Worm (Caenorhabditis elegans) whole organism, midembryonic: Measurements from ENCODE around the gene B0222.5.

Experiments
- T22C8.4 ChIP-seq: fragments of 200-800 bp; sonication (Bioruptor generic); IDR thresholded peaks from 2 replicates; pipeline ENCODE4 v1.3.6; 2022; ENCODE audit warnings: missing genetic modification characterization, missing compliant biosample characterization
- cog-1 ChIP-seq: sonication (generic microtip); optimal IDR thresholded peaks from 2 replicates; lab custom pipeline; 2016; ENCODE audit warnings: missing genetic modification characterization, missing compliant biosample characterization
- flt-1 ChIP-seq: fragments of 200-800 bp; sonication (Bioruptor generic); IDR thresholded peaks from 2 replicates; pipeline ENCODE4 v1.3.6; 2022; ENCODE audit warnings: missing genetic modification characterization, missing compliant biosample characterization
- klf-2 ChIP-seq: fragments of 200-800 bp; sonication (Bioruptor generic); conservative IDR thresholded peaks from 2 replicates; pipeline ENCODE4 v1.3.6; 2022; ENCODE audit warnings: missing genetic modification reagents, missing genetic modification characterization, missing compliant biosample characterization
- med-1 ChIP-seq: sonication (generic microtip); optimal IDR thresholded peaks from 2 replicates; lab custom pipeline; 2017; ENCODE audit warnings: missing genetic modification characterization, mild to moderate bottlenecking, missing compliant biosample characterization, antibody characterized with exemption, missing genetic modification reagents; ENCODE audit not compliant: insufficient read depth
- ref-1 ChIP-seq: fragments of 200-800 bp; sonication (Bioruptor generic); conservative IDR thresholded peaks from 2 replicates; pipeline ENCODE4 v1.3.6; 2022; ENCODE audit warnings: missing genetic modification reagents, missing genetic modification characterization, missing compliant biosample characterization
- tab-1 ChIP-seq: fragments of 200-800 bp; sonication (Bioruptor generic); IDR thresholded peaks from 2 replicates; pipeline ENCODE4 v1.3.6; 2022; ENCODE audit warnings: missing genetic modification characterization, missing compliant biosample characterization
- ztf-23 ChIP-seq: fragments of 200-800 bp; sonication (Bioruptor generic); IDR thresholded peaks from 2 replicates; pipeline ENCODE4 v1.3.6; 2022; ENCODE audit warnings: missing genetic modification reagents, missing genetic modification characterization, missing compliant biosample characterization
- ztf-29 ChIP-seq: fragments of 200-800 bp; sonication (Bioruptor generic); IDR thresholded peaks from 2 replicates; pipeline ENCODE4 v1.3.6; 2022; ENCODE audit warnings: missing genetic modification reagents, missing genetic modification characterization, missing compliant biosample characterization

B0222.5 gene

DNA sequence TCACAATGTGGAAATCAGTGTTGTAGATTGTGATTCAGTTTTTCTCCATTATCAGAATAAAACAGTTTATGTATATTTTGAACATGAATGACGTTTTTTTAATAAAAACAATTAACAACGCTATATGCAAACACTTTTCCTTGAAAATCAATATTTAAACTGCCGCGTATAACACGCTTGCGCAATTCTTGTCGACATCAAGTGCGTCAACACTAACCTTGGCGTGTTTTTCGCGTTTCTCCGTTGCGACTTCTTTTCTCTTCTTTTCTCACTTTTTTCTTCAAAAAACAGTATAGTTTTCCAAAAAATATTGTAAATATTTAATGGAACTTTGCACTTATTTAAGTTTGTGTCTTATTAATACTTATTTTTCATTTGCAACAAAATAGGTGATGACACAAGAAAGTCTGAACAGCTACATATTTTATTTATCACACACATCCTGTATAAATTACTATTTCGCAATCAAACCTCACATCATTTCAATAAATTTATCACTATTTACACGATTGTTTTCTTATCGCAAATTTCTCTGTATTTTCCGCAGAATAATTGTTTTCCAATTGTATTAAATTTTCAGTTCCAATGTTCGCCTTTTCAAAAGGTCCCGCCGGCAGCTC, 20.7 kb upstream of the B0222.5 start, which contains the start of gene spas-1:
spas-1 (plus strand) TSS at position 572 of the 620 bp plus-strand sequence.
- TF ChIP-seq klf-2 (GFP tag; lab: Robert Waterston, UW), result no peak
- TF ChIP-seq flt-1, result no peak; the same call in 1 of the 2 replicates
- TF ChIP-seq ztf-23 (GFP tag; lab: Robert Waterston, UW), result peak; percentile 72; the same call in 1 of the 2 replicates
- TF ChIP-seq ref-1 (GFP tag; lab: Robert Waterston, UW), result no peak
- TF ChIP-seq tab-1, result peak; percentile 78
- peak; percentile 68 for TF ChIP-seq cog-1 (tag; lab: Kevin White, UChicago)
- peak; percentile 78 for TF ChIP-seq T22C8.4 (GFP tag; lab: Robert Waterston, UW)
- no peak for TF ChIP-seq ztf-29 (GFP tag; lab: Robert Waterston, UW)
- peak; percentile 6 for TF ChIP-seq med-1

DNA sequence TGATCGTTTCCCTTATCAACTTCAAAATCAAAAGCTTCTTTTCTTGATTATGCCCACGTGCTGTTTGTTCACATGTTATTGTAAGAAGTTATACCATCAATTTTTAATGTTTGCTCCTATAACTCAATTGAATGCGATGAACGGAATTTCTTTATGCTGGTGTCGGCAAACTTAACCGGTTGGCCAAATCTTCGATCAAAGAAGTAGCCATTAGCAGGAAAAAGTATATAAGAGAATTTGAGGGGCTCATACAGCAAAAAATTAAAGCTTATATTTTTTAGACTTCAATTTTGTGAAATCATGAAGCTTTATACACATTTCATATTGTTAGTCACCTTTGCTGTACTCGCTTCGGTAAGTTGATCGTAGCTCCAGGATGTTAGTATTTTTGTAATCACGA, 19.1 kb upstream of the B0222.5 start, which contains the start of gene pqn-16:
pqn-16 (plus strand) TSS at position 301 of the 400 bp plus-strand sequence.
- TF ChIP-seq flt-1, result no peak
- no peak for TF ChIP-seq T22C8.4 (GFP tag; lab: Robert Waterston, UW)
- no peak for TF ChIP-seq ztf-23 (GFP tag; lab: Robert Waterston, UW)
- no peak for TF ChIP-seq med-1
- no peak for TF ChIP-seq tab-1
- TF ChIP-seq ref-1 (GFP tag; lab: Robert Waterston, UW), result no peak
- TF ChIP-seq klf-2 (GFP tag; lab: Robert Waterston, UW), result no peak
- TF ChIP-seq ztf-29 (GFP tag; lab: Robert Waterston, UW), result no peak
- TF ChIP-seq cog-1 (tag; lab: Kevin White, UChicago), result no peak

DNA sequence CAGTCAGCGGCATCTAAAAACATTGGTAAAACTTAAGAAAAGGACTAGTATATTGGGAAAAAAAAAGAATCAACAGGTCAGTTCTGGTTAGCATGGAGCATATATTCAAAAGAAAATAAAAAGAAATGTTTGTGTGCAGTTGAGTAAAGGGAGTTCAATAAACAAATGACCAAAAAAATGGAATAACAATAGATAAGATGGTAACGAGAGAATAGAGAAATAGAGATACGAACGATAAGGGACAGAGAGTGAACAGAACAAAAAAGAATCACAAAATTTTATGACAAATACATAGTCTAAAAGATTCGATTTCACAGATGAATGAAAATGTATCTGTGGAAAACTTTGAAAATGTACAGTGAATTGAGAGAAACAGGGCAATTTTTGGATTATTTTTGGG, 18.3 kb upstream of the B0222.5 start, which contains the start of gene gad-3:
gad-3 (minus strand) TSS at position 17 of the 400 bp plus-strand sequence.
- TF ChIP-seq tab-1 (no peak), cog-1 (tag; lab: Kevin White, UChicago) (no peak), T22C8.4 (GFP tag; lab: Robert Waterston, UW) (no peak), ztf-23 (GFP tag; lab: Robert Waterston, UW) (no peak), med-1 (no peak), ref-1 (GFP tag; lab: Robert Waterston, UW) (no peak), ztf-29 (GFP tag; lab: Robert Waterston, UW) (no peak), klf-2 (GFP tag; lab: Robert Waterston, UW) (no peak), flt-1 (no peak)

DNA sequence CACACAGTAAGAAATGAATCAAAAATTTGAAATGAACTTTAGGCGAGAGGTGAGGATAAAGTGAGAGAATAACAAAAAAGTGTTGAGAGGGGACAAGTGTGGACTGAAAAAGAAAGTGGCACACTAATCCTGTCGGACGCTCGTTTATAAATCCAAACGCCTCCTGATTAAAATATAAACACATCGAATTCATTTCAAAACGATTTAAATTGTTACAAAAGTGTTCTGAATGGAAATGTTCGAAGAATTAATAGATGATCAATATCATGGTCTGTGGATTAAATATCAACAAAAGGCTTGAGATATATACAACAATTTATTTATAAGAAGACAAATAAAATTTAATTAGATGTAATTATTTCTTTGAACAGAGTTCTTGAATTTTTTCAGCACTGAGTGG, 13.4 kb upstream of the B0222.5 start, which contains the start of gene B0222.11:
B0222.11 (minus strand) TSS at position 101 of the 400 bp plus-strand sequence.
- no peak for TF ChIP-seq ztf-29 (GFP tag; lab: Robert Waterston, UW)
- no peak for TF ChIP-seq T22C8.4 (GFP tag; lab: Robert Waterston, UW)
- TF ChIP-seq cog-1 (tag; lab: Kevin White, UChicago), result no peak
- no peak for TF ChIP-seq klf-2 (GFP tag; lab: Robert Waterston, UW)
- no peak for TF ChIP-seq ref-1 (GFP tag; lab: Robert Waterston, UW)
- TF ChIP-seq ztf-23 (GFP tag; lab: Robert Waterston, UW), result no peak
- no peak for TF ChIP-seq med-1
- no peak for TF ChIP-seq tab-1
- TF ChIP-seq flt-1, result no peak

DNA sequence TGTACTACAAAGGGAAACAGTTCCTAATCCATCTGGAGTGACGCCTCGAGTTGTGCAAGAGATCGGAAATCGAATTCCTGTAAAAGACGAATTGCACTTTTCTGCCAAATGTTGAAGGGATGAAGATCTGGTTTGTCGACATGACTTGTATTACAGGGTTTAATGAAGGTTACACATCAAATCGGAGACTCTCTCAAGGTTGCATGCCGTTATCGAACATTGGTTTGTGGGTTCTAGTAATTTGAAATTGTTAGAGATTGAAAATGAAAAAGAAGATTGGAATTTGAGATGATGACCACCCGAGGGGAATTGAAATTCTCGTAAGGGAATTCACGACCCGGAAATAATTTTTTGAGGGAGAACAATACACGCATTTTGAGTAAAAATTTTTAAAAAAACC, 11.6 kb upstream of the B0222.5 start:
- TF ChIP-seq T22C8.4 (GFP tag; lab: Robert Waterston, UW) (no peak), ztf-29 (GFP tag; lab: Robert Waterston, UW) (no peak), ref-1 (GFP tag; lab: Robert Waterston, UW) (no peak), med-1 (no peak), klf-2 (GFP tag; lab: Robert Waterston, UW) (no peak), cog-1 (tag; lab: Kevin White, UChicago) (no peak), flt-1 (no peak), tab-1 (no peak), ztf-23 (GFP tag; lab: Robert Waterston, UW) (no peak)

DNA sequence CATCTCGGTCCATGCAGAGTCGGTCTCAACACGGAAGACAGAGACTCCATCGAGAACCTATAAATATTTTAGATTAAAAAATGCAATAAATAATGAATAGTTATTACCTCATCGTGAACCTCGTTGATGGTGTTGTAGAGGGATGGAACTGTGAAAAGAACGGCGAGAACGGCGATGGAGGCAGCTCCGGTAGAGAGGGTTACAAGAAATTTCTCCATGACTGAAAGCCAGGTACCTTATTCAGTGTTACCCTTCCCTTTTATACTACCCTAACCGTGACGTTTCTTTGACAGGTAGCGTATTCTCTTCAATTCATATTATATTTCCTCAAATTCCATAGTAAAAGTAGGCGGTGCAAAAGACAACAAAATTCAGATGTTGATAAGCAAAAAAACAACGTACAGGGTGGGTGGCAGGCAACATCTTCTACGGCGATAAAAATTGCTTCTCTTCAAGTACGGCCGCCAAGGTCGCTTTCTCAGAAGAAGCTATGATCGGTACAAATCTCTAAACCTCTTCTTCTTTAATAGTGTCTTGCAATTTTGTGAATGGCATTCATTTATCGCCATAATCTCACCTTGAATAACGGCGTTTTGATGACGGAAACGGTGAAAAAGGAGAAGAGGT, 10.5 kb upstream of the B0222.5 start, which contains the start of gene col-10:
col-10 (minus strand) TSS at position 235 of the 627 bp plus-strand sequence.
- TF ChIP-seq tab-1 (no peak), klf-2 (GFP tag; lab: Robert Waterston, UW) (no peak), ztf-23 (GFP tag; lab: Robert Waterston, UW) (no peak), ref-1 (GFP tag; lab: Robert Waterston, UW) (no peak), med-1 (no peak), cog-1 (tag; lab: Kevin White, UChicago) (no peak), ztf-29 (GFP tag; lab: Robert Waterston, UW) (no peak), flt-1 (no peak)

DNA sequence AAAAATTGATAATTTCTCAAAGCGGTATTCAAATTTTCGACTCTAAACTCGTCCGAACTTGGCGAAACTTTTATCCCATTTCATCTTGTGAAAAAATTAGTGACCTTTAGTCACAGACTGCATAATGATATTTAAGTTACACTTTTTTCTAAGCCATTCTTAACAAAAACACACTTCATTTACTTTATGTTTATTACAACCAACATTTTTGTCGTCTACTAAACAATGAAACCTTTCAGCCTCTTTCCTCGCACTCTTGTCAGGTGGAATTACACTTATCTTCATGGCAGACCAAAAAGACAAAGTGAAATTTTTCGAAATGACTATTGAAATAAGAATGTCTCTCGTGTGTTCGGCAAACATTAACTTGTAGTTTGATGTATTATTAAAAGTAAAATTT, 9.2 kb upstream of the B0222.5 start:
- TF ChIP-seq cog-1 (tag; lab: Kevin White, UChicago) (no peak), tab-1 (no peak), T22C8.4 (GFP tag; lab: Robert Waterston, UW) (no peak), ztf-23 (GFP tag; lab: Robert Waterston, UW) (no peak), med-1 (no peak), flt-1 (no peak), ref-1 (GFP tag; lab: Robert Waterston, UW) (no peak), ztf-29 (GFP tag; lab: Robert Waterston, UW) (no peak), klf-2 (GFP tag; lab: Robert Waterston, UW) (no peak)

DNA sequence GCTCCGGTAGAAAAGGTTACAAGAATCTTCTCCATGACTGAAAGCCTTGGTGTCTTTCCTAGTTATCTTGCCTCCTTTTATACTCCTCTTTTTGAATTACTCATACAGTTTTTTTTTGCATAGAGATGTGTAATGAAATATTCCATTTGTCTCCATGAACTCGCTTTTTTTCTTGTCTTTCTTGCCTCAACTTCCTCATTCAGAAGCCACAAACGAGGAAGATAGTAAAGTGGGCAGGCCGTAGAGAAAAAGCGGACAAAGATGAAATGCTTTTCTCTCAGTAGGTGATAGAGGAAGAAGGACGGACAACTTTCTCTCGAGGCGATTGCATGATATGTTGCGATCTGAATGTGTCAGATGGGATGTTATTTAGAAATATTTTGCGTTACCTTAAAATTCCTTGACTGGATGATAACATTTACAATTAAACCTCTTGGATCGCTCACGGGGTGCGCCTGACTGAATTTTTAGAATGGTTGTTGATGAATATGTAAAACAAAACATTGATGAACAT, 8.3 kb upstream of the B0222.5 start, which contains the start of gene col-145:
col-145 (minus strand) TSS at position 51 of the 514 bp plus-strand sequence.
- no peak for TF ChIP-seq cog-1 (tag; lab: Kevin White, UChicago)
- TF ChIP-seq ref-1 (GFP tag; lab: Robert Waterston, UW), result no peak
- TF ChIP-seq med-1, result no peak
- TF ChIP-seq ztf-29 (GFP tag; lab: Robert Waterston, UW), result no peak
- TF ChIP-seq tab-1, result no peak
- TF ChIP-seq T22C8.4 (GFP tag; lab: Robert Waterston, UW), result no peak
- TF ChIP-seq flt-1, result no peak
- TF ChIP-seq ztf-23 (GFP tag; lab: Robert Waterston, UW), result no peak
- no peak for TF ChIP-seq klf-2 (GFP tag; lab: Robert Waterston, UW)
